Fruit fly (Drosophila melanogaster) whole organism, embryonic: ENCODE results near the gene CG34436.

Experiments
- Abd-B ChIP-seq: fragments of 200-800 bp; sonication (Bioruptor generic); optimal IDR thresholded peaks from 2 replicates; lab custom pipeline; 2018; ENCODE audit warnings: missing biosample characterization, mild to moderate bottlenecking, missing genetic modification characterization, moderate library complexity
- B-H1 ChIP-seq: fragments of 200-800 bp; sonication (Bioruptor generic); IDR thresholded peaks from 3 replicates; pipeline ENCODE4 v1.3.6; 2022; ENCODE audit warnings: missing biosample characterization, missing genetic modification characterization
- CG11560 ChIP-seq: fragments of 200-800 bp; sonication (Bioruptor generic); IDR thresholded peaks from 3 replicates; pipeline ENCODE4 v1.3.6; 2022; ENCODE audit warnings: missing biosample characterization, missing genetic modification characterization
- CG11696 ChIP-seq: fragments of 200-800 bp; sonication (Bioruptor generic); IDR thresholded peaks from 2 replicates; pipeline ENCODE4 v1.3.6; 2022; ENCODE audit warnings: missing biosample characterization, missing genetic modification characterization
- CG12769 ChIP-seq: fragments of 200-800 bp; sonication (Bioruptor generic); optimal IDR thresholded peaks from 2 replicates; lab custom pipeline; 2019; ENCODE audit warnings: missing biosample characterization, mild to moderate bottlenecking, missing genetic modification characterization, moderate library complexity
- CG1603 ChIP-seq: fragments of 200-800 bp; sonication (Bioruptor generic); optimal IDR thresholded peaks from 2 replicates; lab custom pipeline; 2019; ENCODE audit warnings: missing biosample characterization, mild to moderate bottlenecking, missing genetic modification characterization, moderate library complexity
- CG16815 ChIP-seq: fragments of 200-800 bp; sonication (Bioruptor generic); optimal IDR thresholded peaks from 3 replicates; lab custom pipeline; 2017; ENCODE audit warnings: missing biosample characterization, mild to moderate bottlenecking, missing genetic modification characterization
- CG17328 ChIP-seq: fragments of 200-800 bp; sonication (Bioruptor generic); IDR thresholded peaks from 2 replicates; pipeline ENCODE4 v1.3.6; 2022; ENCODE audit warnings: missing biosample characterization, missing genetic modification characterization
- CG18599 ChIP-seq: fragments of 200-800 bp; sonication (Bioruptor generic); optimal IDR thresholded peaks from 3 replicates; lab custom pipeline; 2017; ENCODE audit warnings: missing biosample characterization, missing genetic modification characterization, mild to moderate bottlenecking, moderate library complexity, missing genetic modification reagents
- CG2120 ChIP-seq: fragments of 200-800 bp; sonication (Bioruptor generic); optimal IDR thresholded peaks from 3 replicates; lab custom pipeline; 2016; ENCODE audit warnings: missing biosample characterization, missing genetic modification characterization
- CG2678 ChIP-seq: fragments of 200-800 bp; sonication (Bioruptor generic); optimal IDR thresholded peaks from 3 replicates; lab custom pipeline; 2019; ENCODE audit warnings: missing biosample characterization, mild to moderate bottlenecking, missing genetic modification characterization, moderate library complexity
- CG3281 ChIP-seq: fragments of 200-800 bp; sonication (Bioruptor generic); optimal IDR thresholded peaks from 3 replicates; lab custom pipeline; 2017; ENCODE audit warnings: missing biosample characterization, mild to moderate bottlenecking, missing genetic modification characterization
- CG5245 ChIP-seq: fragments of 200-800 bp; sonication (Bioruptor generic); optimal IDR thresholded peaks from 3 replicates; lab custom pipeline; 2016; ENCODE audit warnings: missing biosample characterization, missing genetic modification characterization
- CG6175 ChIP-seq: fragments of 200-800 bp; sonication (Bioruptor generic); IDR thresholded peaks from 3 replicates; pipeline ENCODE4 v1.3.6; 2022; ENCODE audit warnings: missing biosample characterization, missing genetic modification characterization
- CG6689 ChIP-seq: fragments of 200-800 bp; sonication (Bioruptor generic); IDR thresholded peaks from 2 replicates; pipeline ENCODE4 v1.3.6; 2022; ENCODE audit warnings: missing biosample characterization, missing genetic modification characterization
- CG7556 ChIP-seq: fragments of 200-800 bp; sonication (Bioruptor generic); optimal IDR thresholded peaks from 2 replicates; lab custom pipeline; 2017; ENCODE audit warnings: missing biosample characterization, mild to moderate bottlenecking, missing genetic modification characterization
- CG9817 ChIP-seq: fragments of 200-800 bp; sonication (Bioruptor generic); optimal IDR thresholded peaks from 2 replicates; lab custom pipeline; 2018; ENCODE audit warnings: missing biosample characterization, mild to moderate bottlenecking, missing genetic modification characterization, moderate library complexity
- CG9932 ChIP-seq: fragments of 200-800 bp; sonication (Bioruptor generic); IDR thresholded peaks from 2 replicates; pipeline ENCODE4 v1.3.6; 2022; ENCODE audit warnings: missing biosample characterization, missing genetic modification characterization
- Dbx ChIP-seq: fragments of 200-800 bp; sonication (Bioruptor generic); IDR thresholded peaks from 3 replicates; pipeline ENCODE4 v1.3.6; 2022; ENCODE audit warnings: missing biosample characterization, missing genetic modification characterization
- Ets97D ChIP-seq: fragments of 200-800 bp; sonication (Bioruptor generic); optimal IDR thresholded peaks from 3 replicates; lab custom pipeline; 2016; ENCODE audit warnings: missing biosample characterization, missing genetic modification characterization
- Fer3 ChIP-seq: fragments of 200-800 bp; sonication (Bioruptor generic); optimal IDR thresholded peaks from 2 replicates; lab custom pipeline; 2018; ENCODE audit warnings: missing biosample characterization, mild to moderate bottlenecking, missing genetic modification characterization, moderate library complexity
- H15 ChIP-seq: fragments of 200-800 bp; sonication (Bioruptor generic); IDR thresholded peaks from 3 replicates; pipeline ENCODE4 v1.3.6; 2022; ENCODE audit warnings: missing biosample characterization, missing genetic modification characterization
- H2.0 ChIP-seq: fragments of 200-800 bp; sonication (Bioruptor generic); IDR thresholded peaks from 2 replicates; pipeline ENCODE4 v1.3.6; 2022; ENCODE audit warnings: missing biosample characterization, missing genetic modification characterization
- HHEX ChIP-seq: fragments of 200-800 bp; sonication (Bioruptor generic); optimal IDR thresholded peaks from 3 replicates; lab custom pipeline; 2017; ENCODE audit warnings: missing biosample characterization, mild to moderate bottlenecking, missing genetic modification characterization, missing genetic modification reagents
- HLH3B ChIP-seq: fragments of 200-800 bp; sonication (Bioruptor generic); IDR thresholded peaks from 2 replicates; pipeline ENCODE4 v1.3.6; 2022; ENCODE audit warnings: missing biosample characterization, missing genetic modification characterization
- Hand ChIP-seq: fragments of 200-800 bp; sonication (Bioruptor generic); optimal IDR thresholded peaks from 2 replicates; lab custom pipeline; 2017; ENCODE audit warnings: mild to moderate bottlenecking, missing biosample characterization, missing genetic modification reagents, missing genetic modification characterization
- Hmr ChIP-seq: fragments of 200-800 bp; sonication (Bioruptor generic); optimal IDR thresholded peaks from 3 replicates; lab custom pipeline; 2017; ENCODE audit warnings: mild to moderate bottlenecking, missing biosample characterization, missing genetic modification reagents, missing genetic modification characterization
- Med ChIP-seq: fragments of 200-800 bp; sonication (Bioruptor generic); peaks from one replicate; lab custom pipeline; 2016; ENCODE audit warnings: missing biosample characterization, missing genetic modification characterization, mild to moderate bottlenecking, inconsistent platforms, moderate library complexity
- Meics ChIP-seq: fragments of 200-800 bp; sonication (Bioruptor generic); optimal IDR thresholded peaks from 2 replicates; lab custom pipeline; 2017; ENCODE audit warnings: missing biosample characterization, mild to moderate bottlenecking, missing genetic modification characterization
- Mrtf ChIP-seq: fragments of 200-800 bp; sonication (Bioruptor generic); IDR thresholded peaks from 3 replicates; pipeline ENCODE4 v1.3.6; 2022; ENCODE audit warnings: missing biosample characterization, missing genetic modification characterization
- NfI ChIP-seq: fragments of 200-800 bp; sonication (Bioruptor generic); optimal IDR thresholded peaks from 3 replicates; lab custom pipeline; 2018; ENCODE audit warnings: missing biosample characterization, mild to moderate bottlenecking, missing genetic modification characterization, moderate library complexity
- Optix ChIP-seq: fragments of 200-800 bp; sonication (Bioruptor generic); IDR thresholded peaks from 3 replicates; pipeline ENCODE4 v1.3.6; 2022; ENCODE audit warnings: missing biosample characterization, missing genetic modification characterization
- Ptx1 ChIP-seq: fragments of 200-800 bp; sonication (Bioruptor generic); IDR thresholded peaks from 2 replicates; pipeline ENCODE4 v1.3.6; 2022; ENCODE audit warnings: missing biosample characterization, missing genetic modification characterization
- Rfx ChIP-seq: fragments of 200-800 bp; sonication (Bioruptor generic); IDR thresholded peaks from 2 replicates; pipeline ENCODE4 v1.3.6; 2022; ENCODE audit warnings: missing biosample characterization, missing genetic modification characterization
- chif ChIP-seq, 2 experiments: fragments of 200-800 bp; sonication (Bioruptor generic); optimal IDR thresholded peaks; 3 replicates each; lab custom pipeline; 2016; ENCODE audit warnings: missing biosample characterization in 2 of 2, missing genetic modification characterization in 2 of 2
- dmrt99B ChIP-seq: fragments of 200-800 bp; sonication (Bioruptor generic); optimal IDR thresholded peaks from 2 replicates; lab custom pipeline; 2018; ENCODE audit warnings: missing biosample characterization, mild to moderate bottlenecking, missing genetic modification characterization, moderate library complexity
- dysf ChIP-seq: fragments of 200-800 bp; sonication (Bioruptor generic); IDR thresholded peaks from 3 replicates; pipeline ENCODE4 v1.3.6; 2022; ENCODE audit warnings: missing biosample characterization, missing genetic modification characterization
- gem ChIP-seq: fragments of 200-800 bp; sonication (Bioruptor generic); optimal IDR thresholded peaks from 2 replicates; lab custom pipeline; 2019; ENCODE audit warnings: missing biosample characterization, mild to moderate bottlenecking, missing genetic modification characterization, moderate library complexity
- ind ChIP-seq: fragments of 200-800 bp; sonication (Bioruptor generic); optimal IDR thresholded peaks from 3 replicates; lab custom pipeline; 2016; ENCODE audit warnings: missing biosample characterization, missing genetic modification characterization
- inv ChIP-seq: fragments of 200-800 bp; sonication (Bioruptor generic); IDR thresholded peaks from 2 replicates; pipeline ENCODE4 v1.3.6; 2022; ENCODE audit warnings: missing biosample characterization, missing genetic modification characterization; ENCODE audit not compliant: partially characterized antibody
- lab ChIP-seq: fragments of 200-800 bp; sonication (Bioruptor generic); optimal IDR thresholded peaks from 3 replicates; lab custom pipeline; 2017; ENCODE audit warnings: missing biosample characterization, missing genetic modification characterization, mild to moderate bottlenecking, moderate library complexity, missing genetic modification reagents
- lmd ChIP-seq: fragments of 200-800 bp; sonication (Bioruptor generic); IDR thresholded peaks from 2 replicates; pipeline ENCODE4 v1.3.6; 2022; ENCODE audit warnings: missing biosample characterization, missing genetic modification characterization
- pan ChIP-seq, 4 experiments: fragments of >200 bp in 3 of 4; fragments of 200-800 bp in 1 of 4; sonication (Bioruptor generic) in 1 of 4; optimal IDR thresholded peaks in 3 of 4; IDR thresholded peaks in 1 of 4; 2 replicates each; pipeline versions ENCODE4 v1.3.6 to Lab custom; 2017 to 2022; ENCODE audit warnings: missing biosample characterization in 2 of 4, missing genetic modification characterization in 2 of 4, mixed read lengths in 1 of 4
- row ChIP-seq: fragments of 200-800 bp; sonication (Bioruptor generic); IDR thresholded peaks from 3 replicates; pipeline ENCODE4 v1.3.6; 2022; ENCODE audit warnings: missing biosample characterization, missing genetic modification characterization
- slbo ChIP-seq: fragments of 200-800 bp; sonication (Bioruptor generic); IDR thresholded peaks from 2 replicates; pipeline ENCODE4 v1.3.6; 2022; ENCODE audit warnings: missing biosample characterization, missing genetic modification characterization
- ssp ChIP-seq: fragments of 200-800 bp; sonication (Bioruptor generic); IDR thresholded peaks from 2 replicates; pipeline ENCODE4 v1.3.6; 2022; ENCODE audit warnings: missing biosample characterization, missing genetic modification characterization
- stwl ChIP-seq: fragments of 200-800 bp; sonication (Bioruptor generic); optimal IDR thresholded peaks from 3 replicates; lab custom pipeline; 2018; ENCODE audit warnings: missing biosample characterization, mild to moderate bottlenecking, missing genetic modification characterization, moderate library complexity
- tgo ChIP-seq: fragments of 200-800 bp; sonication (Bioruptor generic); IDR thresholded peaks from 3 replicates; pipeline ENCODE4 v1.3.6; 2022; ENCODE audit warnings: missing biosample characterization, missing genetic modification characterization
- zen2 ChIP-seq: fragments of 200-800 bp; sonication (Bioruptor generic); IDR thresholded peaks from 3 replicates; pipeline ENCODE4 v1.3.6; 2022; ENCODE audit warnings: missing biosample characterization, missing genetic modification characterization; ENCODE audit not compliant: partially characterized antibody

The CG34436 gene

DNA sequence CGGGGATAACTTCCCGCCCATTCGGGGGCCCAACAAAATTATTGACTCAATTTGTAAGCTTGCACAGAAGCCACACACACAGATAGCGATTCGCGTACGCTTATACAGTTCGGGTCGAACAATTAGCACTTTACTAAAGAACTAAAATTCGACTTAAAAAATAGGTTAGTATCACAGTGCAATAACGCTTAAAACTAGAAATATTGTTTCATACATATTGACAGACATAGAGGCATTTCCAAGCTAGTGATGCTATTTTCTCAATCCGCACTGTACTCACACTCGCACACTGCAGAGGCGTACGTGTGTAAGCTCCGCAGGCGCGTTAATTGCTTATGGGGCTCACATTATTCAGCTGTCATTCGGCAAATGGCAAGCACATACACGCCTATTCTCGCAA lies 15.1 kb downstream of the CG34436 start (continued):
- TF ChIP-seq HLH3B (0 out of 2 replicates have a peak, but pooled peaks have one; percentile 14), H15 (GFP tag; lab: Robert Waterston, UW) (no peak), Ets97D (GFP tag; lab: Kevin White, UChicago) (no peak), Mrtf (GFP tag; lab: Robert Waterston, UW) (0 out of 3 replicates have a peak, but pooled peaks have one; percentile 40), pan (optimal IDR thresholded peaks at IDR 0.05; lab: Kevin White, UChicago) (no peak), pan (GFP tag; optimal IDR thresholded peaks at IDR 0.05 in 1 of 2, IDR thresholded peaks at IDR 0.05 in 1 of 2) (peak in 1 of 2 experiments; percentile 47), dmrt99B (tag; lab: Kevin White, UChicago) (peak; percentile 39), Ptx1 (peak; percentile 42), CG2120 (GFP tag; lab: Kevin White, UChicago) (peak; percentile 45), CG3281 (peak; percentile 25), Med (GFP tag; lab: Kevin White, UChicago) (peak; percentile 64), CG12769 (tag; lab: Kevin White, UChicago) (peak; percentile 70), lab (peak; percentile 72), CG11560 (tag; lab: Robert Waterston, UW) (no peak), lmd (GFP tag; lab: Robert Waterston, UW) (0 out of 2 replicates have a peak, but pooled peaks have one; percentile 12), CG5245 (GFP tag; lab: Kevin White, UChicago) (no peak), CG18599 (GFP tag; lab: Kevin White, UChicago) (peak; percentile 74), CG7556 (GFP tag; lab: Kevin White, UChicago) (peak; percentile 23), Meics (GFP tag; lab: Kevin White, UChicago) (peak; percentile 46), CG9932 (0 out of 2 replicates have a peak, but pooled peaks have one; percentile 9), Abd-B (peak; percentile 25), gem (peak; percentile 33), dysf (GFP tag; lab: Robert Waterston, UW) (peak; percentile 43; the same call in 2 of the 3 replicates), slbo (GFP tag; lab: Robert Waterston, UW) (peak; percentile 52), ind (GFP tag; lab: Kevin White, UChicago) (peak; percentile 4), CG6689 (GFP tag; lab: Robert Waterston, UW) (0 out of 2 replicates have a peak, but pooled peaks have one; percentile 43), CG1603 (tag; lab: Kevin White, UChicago) (peak; percentile 27), chif (GFP tag; optimal IDR thresholded peaks at IDR 0.05; lab: Kevin White, UChicago) (no peak), Hand (GFP tag; lab: Kevin White, UChicago) (peak; percentile 16), Optix (GFP tag; lab: Robert Waterston, UW) (0 out of 3 replicates have a peak, but pooled peaks have one; percentile 33), HHEX (peak; percentile 20), CG16815 (GFP tag; lab: Kevin White, UChicago) (no peak), Fer3 (tag; lab: Kevin White, UChicago) (peak; percentile 15), row (peak; percentile 53; the same call in 1 of the 3 replicates), CG11696 (0 out of 2 replicates have a peak, but pooled peaks have one; percentile 22), CG6175 (GFP tag; lab: Robert Waterston, UW) (no peak), tgo (peak; percentile 34; the same call in 1 of the 3 replicates), zen2 (GFP tag; lab: Robert Waterston, UW) (no peak), Hmr (GFP tag; lab: Kevin White, UChicago) (peak; percentile 58), Rfx (peak; percentile 49), Dbx (peak; percentile 32; the same call in 1 of the 3 replicates), CG2678 (tag; lab: Kevin White, UChicago) (peak; percentile 47), ssp (GFP tag; lab: Robert Waterston, UW) (no peak), B-H1 (GFP tag; lab: Robert Waterston, UW) (no peak), inv (no peak), CG17328 (GFP tag; lab: Robert Waterston, UW) (peak; percentile 11; the same call in 1 of the 2 replicates), CG9817 (peak; percentile 17), H2.0 (0 out of 2 replicates have a peak, but pooled peaks have one; percentile 9), NfI (GFP tag; lab: Kevin White, UChicago) (peak; percentile 6), stwl (tag; lab: Kevin White, UChicago) (no peak)
